Worm (Caenorhabditis elegans) whole organism, young adult: ENCODE measurements around the gene rpl-3.

Source experiments
- F37B4.10 ChIP-seq: fragments of 200-800 bp; sonication (Bioruptor generic); IDR thresholded peaks from 2 replicates; pipeline ENCODE4 v1.3.6; 2022; ENCODE audit warnings: missing genetic modification characterization, missing compliant biosample characterization
- F49E8.2 ChIP-seq: sonication (generic microtip); optimal IDR thresholded peaks from 3 replicates; lab custom pipeline; 2017; ENCODE audit warnings: missing genetic modification characterization, mild to moderate bottlenecking, missing compliant biosample characterization, antibody characterized with exemption, moderate library complexity; ENCODE audit not compliant: insufficient read depth
- K12H6.12 ChIP-seq: fragments of 200-800 bp; sonication (Bioruptor generic); optimal IDR thresholded peaks from 2 replicates; lab custom pipeline; 2018; ENCODE audit warnings: mild to moderate bottlenecking, missing genetic modification characterization, missing compliant biosample characterization
- ceh-91 ChIP-seq: fragments of 200-800 bp; sonication (Bioruptor generic); IDR thresholded peaks from 2 replicates; pipeline ENCODE4 v1.3.6; 2022; ENCODE audit warnings: missing genetic modification reagents, missing genetic modification characterization, missing compliant biosample characterization
- dpl-1 ChIP-seq: fragments of 150-350 bp; optimal IDR thresholded peaks from 2 replicates; lab custom pipeline; 2014; ENCODE audit warnings: missing biosample characterization, missing genetic modification reagents, missing genetic modification characterization
- him-1 ChIP-seq: sonication (generic microtip); optimal IDR thresholded peaks from 2 replicates; lab custom pipeline; 2016; ENCODE audit warnings: missing genotype, missing genetic modification reagents, missing genetic modification characterization, missing compliant biosample characterization
- lsy-27 ChIP-seq: sonication (generic microtip); optimal IDR thresholded peaks from 2 replicates; lab custom pipeline; 2017; ENCODE audit warnings: missing genetic modification characterization, mild to moderate bottlenecking, missing compliant biosample characterization, antibody characterized with exemption, missing genotype, borderline replicate concordance; ENCODE audit not compliant: insufficient read depth
- nhr-90 ChIP-seq: sonication (generic microtip); optimal IDR thresholded peaks from 2 replicates; lab custom pipeline; 2016; ENCODE audit warnings: missing genotype, mild to moderate bottlenecking, missing genetic modification characterization, missing compliant biosample characterization
- pha-4 ChIP-seq: fragments of 150-350 bp; sonication (generic microtip); optimal IDR thresholded peaks from 2 replicates; lab custom pipeline; 2014; ENCODE audit warnings: missing biosample characterization, missing genetic modification reagents, missing genetic modification characterization
- sea-2 ChIP-seq: fragments of 200-800 bp; sonication (Bioruptor generic); IDR thresholded peaks from 2 replicates; pipeline ENCODE4 v1.3.6; 2022; ENCODE audit warnings: missing genetic modification characterization, missing compliant biosample characterization
- snpc-1.3 ChIP-seq: sonication (generic microtip); optimal IDR thresholded peaks from 2 replicates; lab custom pipeline; 2017; ENCODE audit warnings: missing genetic modification characterization, mild to moderate bottlenecking, missing compliant biosample characterization, antibody characterized with exemption, moderate library complexity, missing genotype, missing genetic modification reagents; ENCODE audit not compliant: insufficient read depth
- zfh-2 ChIP-seq: fragments of 200-800 bp; sonication (Bioruptor generic); conservative IDR thresholded peaks from 2 replicates; pipeline ENCODE4 v1.3.6; 2022; ENCODE audit warnings: missing genetic modification reagents, missing genetic modification characterization, missing compliant biosample characterization
- ztf-6 ChIP-seq: fragments of 200-800 bp; sonication (Bioruptor generic); IDR thresholded peaks from 2 replicates; pipeline ENCODE4 v1.3.6; 2022; ENCODE audit warnings: missing genetic modification reagents, missing genetic modification characterization, missing compliant biosample characterization

DNA sequence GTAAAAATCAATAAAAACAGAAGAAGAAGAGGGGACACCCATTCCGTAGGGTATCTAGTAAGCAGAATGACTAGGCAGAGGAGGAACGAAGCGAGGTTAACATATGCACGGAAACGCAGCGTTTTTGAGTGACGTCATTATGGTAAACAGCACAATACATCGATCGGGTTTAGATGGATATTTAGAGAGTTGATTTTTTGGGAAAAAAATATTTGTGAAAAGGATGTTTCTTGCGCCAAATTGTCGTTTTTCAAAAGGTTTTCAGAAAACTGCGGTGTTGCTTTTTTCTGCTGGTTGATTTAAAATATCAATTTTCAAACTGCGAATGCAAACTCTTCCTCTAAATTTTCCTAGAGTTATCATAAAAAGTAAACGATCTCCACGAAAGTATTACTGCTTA, 36.3 kb upstream of the rpl-3 start, which contains the start of gene C36A4.10:
- TF ChIP-seq sea-2: no peak
- no peak for TF ChIP-seq him-1 (tag; lab: Kevin White, UChicago)
- no peak for TF ChIP-seq snpc-1.3 (tag; lab: Kevin White, UChicago)
- no peak for TF ChIP-seq K12H6.12 (tag; lab: Kevin White, UChicago)
- TF ChIP-seq pha-4 (tag; lab: Kevin White, UChicago): no peak
- no peak for TF ChIP-seq nhr-90
- no peak for TF ChIP-seq zfh-2 (GFP tag; lab: Robert Waterston, UW)
- no peak for TF ChIP-seq ztf-6
- TF ChIP-seq dpl-1 (GFP tag; lab: Kevin White, UChicago): no peak
- no peak for TF ChIP-seq F37B4.10 (GFP tag; lab: Robert Waterston, UW)
- no peak for TF ChIP-seq F49E8.2 (tag; lab: Kevin White, UChicago)
- TF ChIP-seq lsy-27: no peak
- no peak for TF ChIP-seq ceh-91
